Worm (Caenorhabditis elegans) whole organism, late embryonic: ENCODE data around the gene dpy-17.

Experiments used
- pqm-1 ChIP-seq: sonication (generic microtip); optimal IDR thresholded peaks from 2 replicates; lab custom pipeline; 2016; ENCODE audit warnings: missing genetic modification characterization, missing compliant biosample characterization
- zip-5 ChIP-seq: sonication (generic microtip); optimal IDR thresholded peaks from 2 replicates; lab custom pipeline; 2016; ENCODE audit warnings: missing genetic modification characterization, missing compliant biosample characterization

ce11 chrIII:5145874-5146273 is 38.7 kb downstream of the dpy-17 start:
- no peak for TF ChIP-seq pqm-1 (tag; lab: Kevin White, UChicago)
- no peak for TF ChIP-seq zip-5 (tag; lab: Kevin White, UChicago)
